Fruit fly (Drosophila melanogaster): ENCODE results near the gene sba.
A peak's percentile ranks its signal among the peaks of the same experiment; 100 is the strongest.

Gene sba

DNA sequence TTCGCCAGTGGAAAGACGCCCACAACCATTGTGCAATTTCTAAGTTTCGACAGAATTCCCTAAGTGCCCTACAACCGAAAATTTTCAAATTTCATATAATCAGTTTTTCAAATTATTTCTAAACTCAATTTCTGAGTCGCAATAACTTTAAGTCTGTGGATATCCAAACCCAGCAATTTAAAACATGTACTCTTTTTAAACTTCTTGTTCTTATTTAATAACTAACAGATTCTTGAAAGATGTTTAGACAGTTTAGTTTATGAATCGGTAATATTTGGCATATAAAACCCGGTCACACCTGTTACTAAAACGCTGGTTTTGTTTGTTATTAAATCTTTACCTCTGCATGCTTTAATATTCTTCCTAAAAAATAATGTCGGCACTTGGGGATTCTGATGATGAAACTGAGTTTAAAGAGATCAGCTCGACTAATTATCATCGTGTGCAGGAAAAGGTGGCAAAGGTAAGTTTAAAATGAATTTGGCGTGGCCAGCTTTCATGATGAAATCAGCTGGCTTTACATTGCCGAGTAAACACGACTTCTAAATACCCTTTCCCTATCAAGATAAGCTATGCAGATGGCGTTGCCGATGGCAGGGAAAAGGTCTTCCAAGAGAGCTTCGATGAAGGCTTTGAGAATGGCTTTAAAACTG, 6.3 kb upstream of the sba start, which contains the start of the genes CG43998, CG43999 and CG31142 (continued):
- TF ChIP-seq Pdp1 (GFP tag; optimal IDR thresholded peaks at IDR 0.05) (peak in 1 of 2 experiments; percentile 15), Sry-δ (GFP tag; optimal IDR thresholded peaks at IDR 0.05) (peak; percentile 15), E2f2 (GFP tag; IDR thresholded peaks at IDR 0.05) (peak; percentile 32), D19A (tag; optimal IDR thresholded peaks at IDR 0.05) (peak; percentile 97), stwl (tag; optimal IDR thresholded peaks at IDR 0.05) (peak; percentile 3), CG12659 (GFP tag; optimal IDR thresholded peaks at IDR 0.05) (peak; percentile 22), gfzf (GFP tag; optimal IDR thresholded peaks at IDR 0.05) (peak; percentile 76), Myb (GFP tag; optimal IDR thresholded peaks at IDR 0.05) (peak; percentile 41), Trl (optimal IDR thresholded peaks at IDR 0.05) (no peak), Trl (GFP tag; optimal IDR thresholded peaks at IDR 0.05) (no peak), row (GFP tag; IDR thresholded peaks at IDR 0.05) (peak; percentile 71)

DNA sequence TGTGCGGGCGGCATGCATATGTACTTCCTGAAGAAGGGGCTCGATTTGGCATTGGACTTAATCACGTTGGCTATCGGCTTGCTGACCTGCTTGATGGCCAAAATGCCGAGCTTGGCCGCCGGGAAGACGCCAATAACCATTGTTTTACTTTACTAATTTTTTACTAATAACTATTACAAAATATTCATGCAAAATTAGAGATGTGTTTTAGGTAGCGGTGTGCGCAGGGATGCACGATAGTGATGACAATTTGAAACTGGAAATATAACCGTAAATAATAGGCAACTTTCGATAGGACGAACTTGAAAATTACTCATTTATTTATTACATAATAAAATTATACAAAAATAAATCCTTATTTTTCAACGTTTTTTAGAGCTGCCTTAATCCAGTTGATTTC, 4.7 kb upstream of the sba start, which contains the start of gene CG13601:
Gene CG13601, minus strand, starts transcription at position 206 of the 400 bp plus-strand sequence.
- TF ChIP-seq CG8281 (tag; optimal IDR thresholded peaks at IDR 0.05) (no peak), Atf6 (GFP tag; IDR thresholded peaks at IDR 0.05) (no peak), CG6854 (GFP tag; optimal IDR thresholded peaks at IDR 0.05) (no peak), CG13287 (GFP tag; IDR thresholded peaks at IDR 0.05; ENCODE audit: partially characterized antibody) (peak; percentile 90), CG11504 (tag; optimal IDR thresholded peaks at IDR 0.05) (no peak), chinmo (GFP tag; IDR thresholded peaks at IDR 0.05; ENCODE audit: partially characterized antibody) (peak; percentile 84; the same call in 1 of the 4 replicates), CG6683 (GFP tag; optimal IDR thresholded peaks at IDR 0.05) (no peak), tup (GFP tag; optimal IDR thresholded peaks at IDR 0.05) (no peak), Ets65A (GFP tag) (peak; percentile 72), CG33557 (GFP tag; optimal IDR thresholded peaks at IDR 0.05) (no peak), Oli (tag; optimal IDR thresholded peaks at IDR 0.05) (no peak), CG14965 (GFP tag; optimal IDR thresholded peaks at IDR 0.05; ENCODE audit: borderline replicate concordance) (no peak), Poxn (GFP tag; IDR thresholded peaks at IDR 0.05) (no peak), dmrt11E (tag; optimal IDR thresholded peaks at IDR 0.05) (no peak), trem (tag; optimal IDR thresholded peaks at IDR 0.05) (peak; percentile 25), sqz (GFP tag; optimal IDR thresholded peaks at IDR 0.05) (peak; percentile 43), CG9817 (tag; optimal IDR thresholded peaks at IDR 0.05) (peak; percentile 12), fd64A (GFP tag; optimal IDR thresholded peaks at IDR 0.05) (no peak), sd (tag; optimal IDR thresholded peaks at IDR 0.05) (no peak), gsb-n (tag; optimal IDR thresholded peaks at IDR 0.05) (peak; percentile 10), CG2199 (GFP tag; IDR thresholded peaks at IDR 0.05) (no peak), Adf1 (GFP tag; IDR thresholded peaks at IDR 0.05) (no peak), sens (GFP tag) (peak; percentile 55), Dll (GFP tag; IDR thresholded peaks at IDR 0.05; ENCODE audit: partially characterized antibody) (peak; percentile 88), lilli (GFP tag; optimal IDR thresholded peaks at IDR 0.05) (peak; percentile 45), pan (optimal IDR thresholded peaks at IDR 0.05) (no peak), pan (GFP tag; optimal IDR thresholded peaks at IDR 0.05 in 1 of 2, IDR thresholded peaks at IDR 0.05 in 1 of 2) (peak in 1 of 2 experiments; percentile 35), tna (GFP tag; IDR thresholded peaks at IDR 0.05; ENCODE audit: partially characterized antibody) (no peak), otp (GFP tag; IDR thresholded peaks at IDR 0.05) (peak; percentile 39; the same call in 1 of the 3 replicates), CG12744 (GFP tag; optimal IDR thresholded peaks at IDR 0.05) (no peak), btn (GFP tag; optimal IDR thresholded peaks at IDR 0.05) (no peak), MBD-R2 (GFP tag; IDR thresholded peaks at IDR 0.05) (peak; percentile 80), H15 (GFP tag; IDR thresholded peaks at IDR 0.05) (no peak), CG18599 (GFP tag; optimal IDR thresholded peaks at IDR 0.05) (no peak), CG15073 (GFP tag; optimal IDR thresholded peaks at IDR 0.05) (no peak), CG12219 (GFP tag; optimal IDR thresholded peaks at IDR 0.05) (no peak), abd-A (tag; optimal IDR thresholded peaks at IDR 0.05) (no peak), D (optimal IDR thresholded peaks at IDR 0.05) (no peak), D (GFP tag; optimal IDR thresholded peaks at IDR 0.05) (no peak)

Data from whole organism, embryonic.